Worm (Caenorhabditis elegans): Measurements from ENCODE around the gene Y75B12B.1.

DNA sequence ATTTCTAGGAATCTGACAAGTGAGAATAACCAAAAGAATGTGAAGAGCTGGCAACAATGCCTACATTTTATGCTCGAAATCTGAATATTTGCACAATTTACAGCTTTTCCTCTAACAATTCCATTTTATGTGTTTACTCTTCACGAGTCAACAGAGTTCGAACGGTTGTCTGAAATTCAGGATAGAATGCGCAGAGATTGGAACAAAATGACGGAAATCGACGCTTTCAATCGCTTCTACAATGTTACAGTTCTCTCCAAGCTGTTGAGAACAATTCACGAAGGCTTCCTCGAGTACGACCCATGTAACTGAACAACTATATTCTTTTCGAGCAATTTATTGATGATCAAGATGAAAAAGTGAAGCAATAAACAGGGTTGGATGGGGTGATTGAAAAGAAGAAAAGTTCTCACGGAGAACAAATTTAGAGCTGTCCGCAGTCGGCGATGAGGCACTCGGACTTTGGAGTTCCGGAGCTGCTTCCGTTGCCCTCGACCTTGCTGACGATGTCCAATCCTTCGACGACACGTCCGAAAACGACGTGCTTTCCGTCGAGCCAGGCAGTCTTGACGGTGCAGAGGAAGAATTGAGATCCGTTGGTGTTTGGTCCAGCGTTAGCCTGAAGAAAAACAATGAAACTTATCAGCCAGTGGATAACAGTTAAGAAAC lies 1.9 kb downstream of the Y75B12B.1 start, which contains the start of gene Y75B12B.3:
- TF ChIP-seq dao-5 (tag; optimal IDR thresholded peaks at IDR 0.05) (no peak), him-1 (tag; optimal IDR thresholded peaks at IDR 0.05) (no peak), W03F9.2 (tag; optimal IDR thresholded peaks at IDR 0.05) (no peak)

Measured in whole organism, L4/young adult.